Fruit fly (Drosophila melanogaster) S2 (cell line): ENCODE data around the gene bol.

Source experiments
- CG8478 ChIP-seq: fragments of >200 bp; optimal IDR thresholded peaks from 2 replicates; lab custom pipeline; 2018
- CTCF ChIP-seq, 2 experiments: fragments of >200 bp; optimal IDR thresholded peaks; 2 replicates each; lab custom pipeline; 2018

The bol gene

dm6 chr3L:9134349-9134748, at the start of gene bol, which contains the start of gene Dhpr:
Gene bol, minus strand, starts transcription at chr3L:9134405.
Gene Dhpr, plus strand, starts transcription at chr3L:9134560.
- TF ChIP-seq CG8478 (lab: Kevin White, UChicago) (no peak), CTCF (optimal IDR thresholded peaks at IDR 0.05; lab: Kevin White, UChicago) (peak; percentile 28 to 48)

dm6 chr3L:9182053-9182572, 47.9 kb upstream of the bol start, which contains the start of gene Rdl:
Gene Rdl, minus strand, starts transcription at chr3L:9182149.
- TF ChIP-seq CG8478 (lab: Kevin White, UChicago) (no peak), CTCF (optimal IDR thresholded peaks at IDR 0.05; lab: Kevin White, UChicago) (no peak)

- TF ChIP-seq CTCF (optimal IDR thresholded peaks at IDR 0.05; lab: Kevin White, UChicago) (no peak), CG8478 (lab: Kevin White, UChicago) (no peak)
These were observed 17.1 kb upstream of the bol start for dm6 chr3L:9151183-9151786.

dm6 chr3L:9141998-9142397, 7.8 kb upstream of the bol start:
- TF ChIP-seq CG8478 (lab: Kevin White, UChicago) (no peak), CTCF (optimal IDR thresholded peaks at IDR 0.05; lab: Kevin White, UChicago) (no peak)

- TF ChIP-seq CG8478 (lab: Kevin White, UChicago) (no peak), CTCF (optimal IDR thresholded peaks at IDR 0.05; lab: Kevin White, UChicago) (no peak)
These were observed 5.3 kb upstream of the bol start for dm6 chr3L:9139553-9139952.

dm6 chr3L:9136976-9137954, 3.1 kb upstream of the bol start, which contains the start of the genes Use1 and nwk:
Gene Use1, minus strand, starts transcription at chr3L:9137181.
Gene nwk, plus strand, starts transcription at chr3L:9137860.
- TF ChIP-seq CG8478 (lab: Kevin White, UChicago) (no peak), CTCF (optimal IDR thresholded peaks at IDR 0.05; lab: Kevin White, UChicago) (peak in 1 of 2 experiments; percentile 32)

dm6 chr3L:9135792-9136191, 1.6 kb upstream of the bol start:
- no peak for TF ChIP-seq CG8478 (lab: Kevin White, UChicago)
- TF ChIP-seq CTCF (optimal IDR thresholded peaks at IDR 0.05; lab: Kevin White, UChicago): no peak

- TF ChIP-seq CG8478 (lab: Kevin White, UChicago): no peak
- TF ChIP-seq CTCF (optimal IDR thresholded peaks at IDR 0.05; lab: Kevin White, UChicago): no peak
These were observed 4.5 kb downstream of the bol start for dm6 chr3L:9129583-9130146.

- TF ChIP-seq CG8478 (lab: Kevin White, UChicago) (no peak), CTCF (optimal IDR thresholded peaks at IDR 0.05; lab: Kevin White, UChicago) (no peak)
These were observed 5.3 kb downstream of the bol start for dm6 chr3L:9128700-9129582.

dm6 chr3L:9127690-9128458, 6.3 kb downstream of the bol start:
- TF ChIP-seq CTCF (optimal IDR thresholded peaks at IDR 0.05; lab: Kevin White, UChicago) (no peak), CG8478 (lab: Kevin White, UChicago) (no peak)

- no peak for TF ChIP-seq CG8478 (lab: Kevin White, UChicago)
- TF ChIP-seq CTCF (optimal IDR thresholded peaks at IDR 0.05; lab: Kevin White, UChicago): no peak
These were observed 7.1 kb downstream of the bol start for dm6 chr3L:9126888-9127689.
